Worm (Caenorhabditis elegans): Measurements from ENCODE around the gene unc-116.

The unc-116 gene

DNA sequence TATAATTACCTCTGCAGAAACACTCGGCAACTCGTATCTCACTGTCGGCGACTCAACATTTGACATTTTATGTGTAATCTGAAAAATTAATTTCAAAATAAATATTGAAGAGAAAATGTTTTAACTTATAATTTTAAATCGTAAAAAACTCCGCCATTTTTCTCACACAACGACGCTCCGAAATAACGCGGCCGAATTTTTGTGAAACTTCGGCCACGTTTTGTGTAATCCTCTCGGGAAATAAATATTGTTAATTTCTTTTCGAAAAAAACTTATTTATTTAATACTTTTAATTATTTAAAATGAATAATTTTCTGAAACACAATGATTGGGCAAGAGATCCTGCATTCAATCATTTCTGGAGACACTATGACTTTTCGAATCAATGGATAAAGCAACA is 47.6 kb downstream of the unc-116 start, which contains the start of the genes F10E9.7 and F10E9.5 (continued):
- TF ChIP-seq lag-1 (GFP tag; IDR thresholded peaks at IDR 0.05): no peak
- TF ChIP-seq aptf-3 (GFP tag; IDR thresholded peaks at IDR 0.05): no peak
- no peak for TF ChIP-seq attf-6 (GFP tag; IDR thresholded peaks at IDR 0.05)
- TF ChIP-seq madf-8 (GFP tag; conservative IDR thresholded peaks at IDR 0.05): peak; percentile 52
- peak; percentile 42 for TF ChIP-seq hmg-1.2 (GFP tag; IDR thresholded peaks at IDR 0.05)
- no peak for TF ChIP-seq nhr-27 (tag; optimal IDR thresholded peaks at IDR 0.05)
- peak; percentile 21 for TF ChIP-seq somi-1 (GFP tag; optimal IDR thresholded peaks at IDR 0.05)
- peak; percentile 84 for TF ChIP-seq aptf-2 (GFP tag; conservative IDR thresholded peaks at IDR 0.05)
- TF ChIP-seq ceh-27 (GFP tag; optimal IDR thresholded peaks at IDR 0.05): peak; percentile 92
- no peak for TF ChIP-seq nfya-1 (tag; optimal IDR thresholded peaks at IDR 0.05; ENCODE audit: borderline replicate concordance, insufficient read depth)
- TF ChIP-seq athp-1 (tag; optimal IDR thresholded peaks at IDR 0.05): peak; percentile 37
- TF ChIP-seq madf-6 (GFP tag; IDR thresholded peaks at IDR 0.05): peak; percentile 75
- TF ChIP-seq chd-7 (tag; optimal IDR thresholded peaks at IDR 0.05): no peak
- no peak for TF ChIP-seq unc-62 (GFP tag; optimal IDR thresholded peaks at IDR 0.05)
- TF ChIP-seq lin-26 (GFP tag; IDR thresholded peaks at IDR 0.05): no peak
- no peak for TF ChIP-seq F55B11.4 (tag; optimal IDR thresholded peaks at IDR 0.05; ENCODE audit: borderline replicate concordance, insufficient read depth)
- no peak for TF ChIP-seq egl-44 (GFP tag; IDR thresholded peaks at IDR 0.05)
- peak; percentile 68 for TF ChIP-seq F33H1.4 (GFP tag; IDR thresholded peaks at IDR 0.05)
- peak; percentile 80 for TF ChIP-seq K11D2.4 (GFP tag; IDR thresholded peaks at IDR 0.05)
- TF ChIP-seq lsy-27 (tag; optimal IDR thresholded peaks at IDR 0.05; ENCODE audit: borderline replicate concordance, insufficient read depth): no peak
- TF ChIP-seq tbp1 (GFP tag; optimal IDR thresholded peaks at IDR 0.05): peak; percentile 61
- peak; percentile 62 for TF ChIP-seq snpc-1.3 (tag; optimal IDR thresholded peaks at IDR 0.05; ENCODE audit: insufficient read depth)
- no peak for TF ChIP-seq C17E4.6 (GFP tag; IDR thresholded peaks at IDR 0.05)
- TF ChIP-seq ets-4 (GFP tag; optimal IDR thresholded peaks at IDR 0.05): no peak
- no peak for TF ChIP-seq sptf-2 (GFP tag; optimal IDR thresholded peaks at IDR 0.05)
- TF ChIP-seq cebp-2 (GFP tag; IDR thresholded peaks at IDR 0.05): no peak
- TF ChIP-seq egrh-3 (GFP tag; IDR thresholded peaks at IDR 0.05): no peak
- peak; percentile 75; the same call in 1 of the 2 replicates for TF ChIP-seq lir-1 (GFP tag; conservative IDR thresholded peaks at IDR 0.05)
- TF ChIP-seq him-1 (tag; optimal IDR thresholded peaks at IDR 0.05): peak; percentile 38
- TF ChIP-seq egl-18 (GFP tag; IDR thresholded peaks at IDR 0.05): no peak
- no peak for TF ChIP-seq nfya-2 (GFP tag; IDR thresholded peaks at IDR 0.05)
- peak; percentile 94 for TF ChIP-seq unc-130 (GFP tag; optimal IDR thresholded peaks at IDR 0.05)
- no peak for TF ChIP-seq hlh-12 (tag; optimal IDR thresholded peaks at IDR 0.05)
- peak; percentile 65 for TF ChIP-seq dpl-1 (GFP tag; optimal IDR thresholded peaks at IDR 0.05)
- no peak for TF ChIP-seq ama-1 (optimal IDR thresholded peaks at IDR 0.05)
- no peak for TF ChIP-seq ama-1 (GFP tag; optimal IDR thresholded peaks at IDR 0.05)
- no peak for TF ChIP-seq F39B2.1 (GFP tag; IDR thresholded peaks at IDR 0.05)
- TF ChIP-seq attf-5 (GFP tag; optimal IDR thresholded peaks at IDR 0.05): peak; percentile 75
- peak; percentile 89 for TF ChIP-seq ceh-40 (GFP tag; IDR thresholded peaks at IDR 0.05)
- TF ChIP-seq ekl-4 (GFP tag; IDR thresholded peaks at IDR 0.05): no peak; the same call in 1 of the 2 replicates
- no peak for TF ChIP-seq akir-1 (GFP tag; optimal IDR thresholded peaks at IDR 0.05)
- no peak for TF ChIP-seq nhr-120 (GFP tag; IDR thresholded peaks at IDR 0.05)
- peak; percentile 72 for TF ChIP-seq rcor-1 (GFP tag; IDR thresholded peaks at IDR 0.05)
- TF ChIP-seq ztf-22 (GFP tag; optimal IDR thresholded peaks at IDR 0.05): no peak
- TF ChIP-seq Y95B8A.8 (GFP tag; IDR thresholded peaks at IDR 0.05): no peak
- TF ChIP-seq ceh-58 (GFP tag; IDR thresholded peaks at IDR 0.05): no peak
- no peak for TF ChIP-seq F49E8.2 (tag; optimal IDR thresholded peaks at IDR 0.05; ENCODE audit: insufficient read depth)
- peak; percentile 98 for TF ChIP-seq attf-3 (GFP tag; conservative IDR thresholded peaks at IDR 0.05)
- TF ChIP-seq ztf-3 (GFP tag; optimal IDR thresholded peaks at IDR 0.05): no peak
